Fruit fly (Drosophila melanogaster): ENCODE measurements around the gene ncd.

DNA sequence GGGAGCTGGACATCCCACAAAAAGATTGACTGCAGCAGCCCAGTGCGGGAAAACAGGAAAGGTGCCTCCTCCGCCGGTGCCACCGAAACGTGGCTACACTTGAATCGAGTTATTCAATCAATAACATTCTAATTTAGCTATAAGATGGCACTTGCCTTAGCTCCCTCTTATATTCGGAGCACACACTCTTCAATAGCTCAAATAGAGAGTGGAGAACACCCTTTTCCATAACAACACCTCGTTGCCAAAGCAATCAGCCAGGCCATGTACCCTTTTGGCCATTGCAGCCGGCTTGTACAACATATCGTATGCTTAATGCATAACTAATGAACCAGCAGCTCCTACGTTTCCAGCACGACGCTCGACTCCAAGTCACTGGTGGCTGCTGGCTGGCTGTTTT is 30.8 kb upstream of the ncd start:
- no peak for TF ChIP-seq dmrt93B (GFP tag; optimal IDR thresholded peaks at IDR 0.05)
- no peak for TF ChIP-seq Hr78 (GFP tag; optimal IDR thresholded peaks at IDR 0.05)
- no peak for TF ChIP-seq woc (GFP tag; optimal IDR thresholded peaks at IDR 0.05)
- TF ChIP-seq ey (GFP tag; optimal IDR thresholded peaks at IDR 0.05) = no peak
- no peak for TF ChIP-seq OdsH (GFP tag; optimal IDR thresholded peaks at IDR 0.05)
- TF ChIP-seq br (GFP tag; optimal IDR thresholded peaks at IDR 0.05) = no peak
- TF ChIP-seq Vsx2 (GFP tag; optimal IDR thresholded peaks at IDR 0.05; ENCODE audit: partially characterized antibody) = no peak
- no peak for TF ChIP-seq h (GFP tag; optimal IDR thresholded peaks at IDR 0.05)
- TF ChIP-seq usp (GFP tag; optimal IDR thresholded peaks at IDR 0.05) = no peak
- no peak for TF ChIP-seq CrebA (GFP tag; optimal IDR thresholded peaks at IDR 0.05; ENCODE audit: borderline replicate concordance)
- TF ChIP-seq rgr (GFP tag; optimal IDR thresholded peaks at IDR 0.05) = no peak
- no peak for TF ChIP-seq sage (GFP tag; optimal IDR thresholded peaks at IDR 0.05)
- no peak for TF ChIP-seq Myc (optimal IDR thresholded peaks at IDR 0.05)

Data from whole organism, wandering third instar larva.